Worm (Caenorhabditis elegans): Measurements from ENCODE around the gene C45B2.2.

The C45B2.2 gene

DNA sequence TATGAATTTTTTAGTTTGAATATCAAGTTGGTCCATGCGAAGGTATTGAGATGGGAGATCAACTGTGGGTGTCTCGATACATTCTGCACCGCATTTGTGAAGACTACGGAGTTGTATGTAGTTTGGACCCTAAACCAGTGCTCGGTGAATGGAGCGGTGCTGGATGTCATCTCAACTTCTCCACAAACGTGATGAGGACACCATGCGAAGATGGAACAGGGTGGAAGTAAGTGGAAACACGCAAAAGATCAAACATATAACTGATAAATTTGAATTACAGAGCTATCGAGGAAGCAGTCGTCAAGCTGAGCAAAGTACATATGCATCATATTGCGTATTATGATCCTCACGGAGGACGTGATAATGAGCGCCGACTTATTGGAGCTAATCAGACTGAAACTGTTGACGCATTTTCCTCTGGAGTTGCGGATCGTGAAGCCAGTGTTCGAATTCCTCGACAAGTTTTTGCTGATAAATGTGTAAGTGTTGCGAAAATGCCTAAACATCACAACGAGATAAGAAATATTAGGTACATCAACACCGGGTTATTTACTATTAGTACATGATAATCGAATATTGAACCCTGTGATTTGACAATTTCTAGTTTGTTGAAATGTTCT is 25.3 kb upstream of the C45B2.2 start:
- TF ChIP-seq ZK546.5 (tag; optimal IDR thresholded peaks at IDR 0.05), result no peak
- TF ChIP-seq snpc-4 (tag; optimal IDR thresholded peaks at IDR 0.05), result no peak
- TF ChIP-seq aly-2 (tag; optimal IDR thresholded peaks at IDR 0.05), result no peak
- TF ChIP-seq nhr-10 (tag; optimal IDR thresholded peaks at IDR 0.05), result no peak
- TF ChIP-seq alr-1 (tag; optimal IDR thresholded peaks at IDR 0.05), result no peak
- peak; percentile 77 for TF ChIP-seq sma-9 (GFP tag; optimal IDR thresholded peaks at IDR 0.05)
- TF ChIP-seq sma-9 (tag; optimal IDR thresholded peaks at IDR 0.05), result no peak
- TF ChIP-seq nhr-129 (tag; optimal IDR thresholded peaks at IDR 0.05), result peak; percentile 75
- TF ChIP-seq fos-1 (tag; optimal IDR thresholded peaks at IDR 0.05), result peak; percentile 80
- peak; percentile 46 for TF ChIP-seq crh-2 (tag; optimal IDR thresholded peaks at IDR 0.05)
- TF ChIP-seq ceh-82 (tag; optimal IDR thresholded peaks at IDR 0.05), result no peak
- TF ChIP-seq ztf-1 (GFP tag; conservative IDR thresholded peaks at IDR 0.05), result no peak
- TF ChIP-seq F13H6.1 (tag; optimal IDR thresholded peaks at IDR 0.05), result peak; percentile 48
- no peak for TF ChIP-seq nhr-11 (tag; optimal IDR thresholded peaks at IDR 0.05)
- no peak for TF ChIP-seq lin-11 (tag; optimal IDR thresholded peaks at IDR 0.05)
- TF ChIP-seq R02D3.7 (tag; optimal IDR thresholded peaks at IDR 0.05), result no peak

DNA sequence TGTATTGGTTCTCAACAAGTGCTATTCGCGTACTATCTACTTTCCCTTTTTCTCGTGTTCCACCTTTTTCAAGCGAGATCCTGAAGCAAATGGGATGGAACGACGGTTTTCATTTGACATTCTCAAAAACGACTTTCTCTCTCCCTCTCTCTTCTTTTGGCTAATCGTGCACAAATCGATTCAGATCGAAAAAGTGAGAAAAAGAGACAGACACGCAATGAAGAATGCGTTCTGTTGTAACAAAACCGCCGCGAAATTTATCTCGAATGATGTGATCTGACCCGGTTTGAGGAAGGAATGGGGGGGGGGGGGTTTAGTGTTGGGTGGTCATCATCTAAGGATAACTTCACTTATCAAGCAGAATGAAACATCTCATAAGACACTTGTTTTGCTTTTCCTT is 20.2 kb upstream of the C45B2.2 start:
- TF ChIP-seq nhr-21 (tag; optimal IDR thresholded peaks at IDR 0.05) (peak; percentile 21), mdl-1 (tag; optimal IDR thresholded peaks at IDR 0.05) (no peak), ceh-82 (tag; optimal IDR thresholded peaks at IDR 0.05) (no peak), blmp-1 (tag; optimal IDR thresholded peaks at IDR 0.05; ENCODE audit: insufficient read depth) (peak; percentile 27), fos-1 (tag; optimal IDR thresholded peaks at IDR 0.05) (peak; percentile 12)

DNA sequence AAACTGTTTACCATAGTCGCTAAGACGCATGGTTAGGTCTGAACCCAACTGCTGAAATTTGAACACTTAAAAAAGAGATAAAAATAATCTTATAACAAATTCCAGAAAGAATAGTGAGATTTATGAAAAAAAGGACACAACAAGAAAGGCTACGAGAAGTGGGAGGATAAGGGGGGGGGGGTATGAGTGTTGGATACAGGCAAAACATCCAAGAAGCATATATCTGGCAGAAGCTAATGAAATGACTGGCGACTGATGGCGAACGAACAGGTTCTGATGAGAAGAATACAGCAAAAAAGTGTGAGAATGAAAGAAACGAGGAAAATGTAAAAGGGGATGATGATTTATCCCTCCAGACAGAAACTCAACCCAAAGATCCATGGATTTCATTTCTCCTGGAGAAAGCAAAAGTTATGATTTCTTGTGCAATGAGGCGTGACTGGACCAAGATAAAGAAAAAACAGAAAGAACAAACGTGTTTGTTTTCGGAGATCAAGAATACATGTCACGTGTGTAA is 18.5 kb upstream of the C45B2.2 start, which contains the start of gene ptr-4:
ptr-4 (minus strand) TSS at position 51 of the 517 bp plus-strand sequence.
- TF ChIP-seq sma-3 (GFP tag; optimal IDR thresholded peaks at IDR 0.05) (no peak), lin-13 (GFP tag; optimal IDR thresholded peaks at IDR 0.05) (no peak)

DNA sequence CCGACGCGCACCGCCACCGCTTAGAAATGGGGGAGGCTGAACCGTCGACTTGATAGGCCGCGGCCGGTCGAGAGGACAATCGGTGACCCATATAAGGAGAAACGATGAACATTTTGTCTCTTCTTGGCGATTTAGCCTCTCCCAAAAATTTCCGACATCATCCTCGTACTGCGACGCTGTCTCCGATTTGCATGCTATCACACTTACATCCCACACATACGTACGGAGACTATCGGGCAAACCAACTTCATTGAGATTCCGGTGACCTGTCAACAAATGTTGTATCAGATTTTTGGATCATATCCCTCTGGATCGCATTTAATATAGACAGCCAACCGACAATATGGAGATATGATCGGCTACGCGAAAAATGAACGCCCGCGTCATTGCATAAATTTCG is 17.9 kb upstream of the C45B2.2 start:
- no peak for TF ChIP-seq ztf-1 (GFP tag; conservative IDR thresholded peaks at IDR 0.05)
- peak; percentile 38 for TF ChIP-seq nhr-21 (tag; optimal IDR thresholded peaks at IDR 0.05)

DNA sequence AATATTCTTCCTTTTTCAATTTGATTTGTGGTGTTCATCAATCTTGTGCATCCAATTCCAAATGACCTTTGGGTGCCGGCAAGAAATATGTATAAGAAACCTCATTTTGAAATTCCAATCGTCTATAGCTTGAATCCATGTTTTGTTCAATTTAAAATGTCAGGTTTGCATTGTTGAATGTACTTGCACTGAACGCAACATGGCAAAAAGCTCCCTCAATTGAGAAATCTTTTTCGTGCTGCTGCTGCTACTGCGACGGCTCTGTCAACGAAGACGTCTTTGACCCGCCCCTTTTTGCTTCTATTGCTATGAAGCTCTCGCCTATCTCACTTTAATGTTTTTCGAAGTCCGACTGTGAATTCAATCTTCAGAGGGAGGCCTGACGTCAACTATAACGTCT is 9.3 kb upstream of the C45B2.2 start, which contains the start of gene lgc-58:
lgc-58 (plus strand) TSS at position 301 of the 400 bp plus-strand sequence.
- no peak for TF ChIP-seq skn-1 (tag; optimal IDR thresholded peaks at IDR 0.05)
- no peak for TF ChIP-seq nhr-21 (tag; optimal IDR thresholded peaks at IDR 0.05)
- no peak for TF ChIP-seq lin-39 (tag; optimal IDR thresholded peaks at IDR 0.05)
- TF ChIP-seq unc-39 (tag; optimal IDR thresholded peaks at IDR 0.05), result no peak
- TF ChIP-seq nhr-11 (tag; optimal IDR thresholded peaks at IDR 0.05), result no peak
- no peak for TF ChIP-seq lin-11 (tag; optimal IDR thresholded peaks at IDR 0.05)
- TF ChIP-seq ceh-16 (tag; optimal IDR thresholded peaks at IDR 0.05), result no peak
- no peak for TF ChIP-seq ceh-82 (tag; optimal IDR thresholded peaks at IDR 0.05)
- TF ChIP-seq ztf-4 (tag; optimal IDR thresholded peaks at IDR 0.05), result no peak
- TF ChIP-seq dmd-4 (tag; optimal IDR thresholded peaks at IDR 0.05), result no peak
- TF ChIP-seq ama-1 (optimal IDR thresholded peaks at IDR 0.05), result no peak

DNA sequence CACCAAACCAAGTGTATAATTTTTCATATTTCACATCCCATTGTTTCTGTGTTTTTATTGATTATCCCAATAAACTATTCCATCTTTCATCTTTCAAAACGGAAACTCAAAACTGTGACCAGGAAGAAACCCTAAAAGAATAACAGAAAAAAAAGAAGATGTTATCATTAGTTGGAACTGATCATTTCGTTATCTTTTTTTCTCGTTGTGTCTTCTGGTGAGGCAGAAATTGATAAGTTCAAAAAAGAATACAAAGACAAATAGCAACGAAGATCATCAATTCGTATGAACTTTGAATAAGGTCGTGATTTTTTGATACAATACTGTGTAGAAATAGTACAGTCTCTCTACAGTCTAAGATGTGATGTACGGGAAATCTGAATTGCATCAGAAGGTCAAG is 2.7 kb upstream of the C45B2.2 start:
- TF ChIP-seq sma-9 (GFP tag; optimal IDR thresholded peaks at IDR 0.05), result peak; percentile 52
- no peak for TF ChIP-seq sma-9 (tag; optimal IDR thresholded peaks at IDR 0.05)
- TF ChIP-seq nhr-25 (tag; optimal IDR thresholded peaks at IDR 0.05), result peak; percentile 4
- TF ChIP-seq lsy-2 (tag; optimal IDR thresholded peaks at IDR 0.05), result no peak
- peak; percentile 52 for TF ChIP-seq fos-1 (tag; optimal IDR thresholded peaks at IDR 0.05)
- no peak for TF ChIP-seq sem-4 (tag; optimal IDR thresholded peaks at IDR 0.05)
